Worm (Caenorhabditis elegans) whole organism, L4 larva: ENCODE results near the gene F13D11.3.
A peak's percentile ranks its signal among the peaks of the same experiment; 100 is the strongest.

Experiments used
- D1046.2 ChIP-seq: fragments of 200-800 bp; sonication (Bioruptor generic); IDR thresholded peaks from 2 replicates; pipeline ENCODE4 v1.3.6; 2022; ENCODE audit warnings: missing genetic modification characterization, missing compliant biosample characterization
- F26F4.8 ChIP-seq: fragments of 200-800 bp; sonication (Bioruptor generic); conservative IDR thresholded peaks from 2 replicates; pipeline ENCODE4 v1.3.6; 2022; ENCODE audit warnings: missing genetic modification characterization, missing compliant biosample characterization
- F37D6.2 ChIP-seq: sonication (generic microtip); optimal IDR thresholded peaks from 2 replicates; lab custom pipeline; 2016; ENCODE audit warnings: mild to moderate bottlenecking, missing genetic modification characterization, missing compliant biosample characterization
- F49E8.2 ChIP-seq: sonication (generic microtip); optimal IDR thresholded peaks from 2 replicates; lab custom pipeline; 2016; ENCODE audit warnings: missing compliant biosample characterization, mild to moderate bottlenecking, missing genetic modification characterization, borderline replicate concordance
- Y48G9A.11 ChIP-seq: fragments of 200-800 bp; sonication (Bioruptor generic); IDR thresholded peaks from 2 replicates; pipeline ENCODE4 v1.3.6; 2022; ENCODE audit warnings: missing genetic modification reagents, missing genetic modification characterization, missing compliant biosample characterization
- Y5F2A.4 ChIP-seq: fragments of 200-800 bp; sonication (Bioruptor generic); optimal IDR thresholded peaks from 2 replicates; lab custom pipeline; 2018; ENCODE audit warnings: mild to moderate bottlenecking, missing genetic modification characterization, missing compliant biosample characterization
- ZK337.2 ChIP-seq: fragments of 200-800 bp; sonication (Bioruptor generic); IDR thresholded peaks from 2 replicates; pipeline ENCODE4 v1.3.6; 2022; ENCODE audit warnings: missing genetic modification reagents, missing genetic modification characterization, missing compliant biosample characterization
- ZK546.5 ChIP-seq, 2 experiments: sonication (generic microtip); optimal IDR thresholded peaks; 2 replicates each; lab custom pipeline; 2017; ENCODE audit warnings: missing biosample characterization in 2 of 2, missing genetic modification characterization in 2 of 2
- aha-1 ChIP-seq: fragments of 150-350 bp; peaks from one replicate; lab custom pipeline; 2014; ENCODE audit warnings: missing biosample characterization, missing genetic modification characterization
- aly-2 ChIP-seq: sonication (generic microtip); optimal IDR thresholded peaks from 2 replicates; lab custom pipeline; 2018; ENCODE audit warnings: missing biosample characterization, missing genetic modification characterization
- ama-1 ChIP-seq: fragments of 150-350 bp; optimal IDR thresholded peaks from 2 replicates; lab custom pipeline; 2014; ENCODE audit warnings: inconsistent platforms, mixed read lengths
- arid-1 ChIP-seq: fragments of 200-800 bp; sonication (Bioruptor generic); conservative IDR thresholded peaks from 2 replicates; pipeline ENCODE4 v1.3.6; 2022; ENCODE audit warnings: missing genetic modification reagents, missing genetic modification characterization, missing compliant biosample characterization
- ceh-28 ChIP-seq: fragments of 150-350 bp; optimal IDR thresholded peaks from 2 replicates; lab custom pipeline; 2014; ENCODE audit warnings: missing biosample characterization, missing genetic modification reagents, missing genetic modification characterization
- ceh-62 ChIP-seq: sonication (generic microtip); optimal IDR thresholded peaks from 2 replicates; lab custom pipeline; 2017; ENCODE audit warnings: missing biosample characterization, missing genetic modification characterization
- ces-1 ChIP-seq: fragments of 150-350 bp; sonication (generic microtip); optimal IDR thresholded peaks from 4 replicates; lab custom pipeline; 2014; ENCODE audit warnings: missing biosample characterization, missing genetic modification reagents, missing genetic modification characterization
- cey-2 ChIP-seq: sonication (generic microtip); optimal IDR thresholded peaks from 3 replicates; lab custom pipeline; 2017; ENCODE audit warnings: missing genetic modification characterization, mild to moderate bottlenecking, missing compliant biosample characterization, antibody characterized with exemption, borderline replicate concordance; ENCODE audit not compliant: insufficient read depth
- daf-12 ChIP-seq: fragments of 150-350 bp; optimal IDR thresholded peaks from 2 replicates; lab custom pipeline; 2014; ENCODE audit warnings: missing biosample characterization, missing genetic modification reagents, missing genetic modification characterization
- daf-19 ChIP-seq: fragments of 200-800 bp; sonication (Bioruptor generic); conservative IDR thresholded peaks from 2 replicates; pipeline ENCODE4 v1.3.6; 2022; ENCODE audit warnings: missing genetic modification characterization, missing compliant biosample characterization
- dmd-6 ChIP-seq: fragments of 200-800 bp; sonication (Bioruptor generic); IDR thresholded peaks from 2 replicates; pipeline ENCODE4 v1.3.6; 2022; ENCODE audit warnings: missing genetic modification reagents, missing genetic modification characterization, missing compliant biosample characterization
- duxl-1 ChIP-seq: sonication (generic microtip); optimal IDR thresholded peaks from 2 replicates; lab custom pipeline; 2016; ENCODE audit warnings: mild to moderate bottlenecking, missing genetic modification characterization, moderate library complexity, missing compliant biosample characterization; ENCODE audit not compliant: poor library complexity
- egl-27 ChIP-seq: sonication (generic microtip); optimal IDR thresholded peaks from 3 replicates; lab custom pipeline; 2017; ENCODE audit warnings: missing biosample characterization, missing genetic modification reagents, missing genetic modification characterization
- fkh-10 ChIP-seq: fragments of 150-350 bp; optimal IDR thresholded peaks from 2 replicates; lab custom pipeline; 2014; ENCODE audit warnings: missing biosample characterization, missing genetic modification reagents, missing genetic modification characterization
- fos-1 ChIP-seq: fragments of 150-350 bp; optimal IDR thresholded peaks from 2 replicates; lab custom pipeline; 2014; ENCODE audit warnings: missing biosample characterization, missing genetic modification characterization
- hif-1 ChIP-seq, 2 experiments: sonication (generic microtip); optimal IDR thresholded peaks; 2 replicates each; lab custom pipeline; 2016 to 2017; ENCODE audit warnings: missing compliant biosample characterization in 2 of 2, missing genetic modification characterization in 2 of 2, missing genetic modification reagents in 2 of 2, missing genotype in 2 of 2, mild to moderate bottlenecking in 1 of 2
- hlh-11 ChIP-seq: fragments of 200-800 bp; sonication (Bioruptor generic); optimal IDR thresholded peaks from 2 replicates; lab custom pipeline; 2018; ENCODE audit warnings: mild to moderate bottlenecking, missing genetic modification characterization, missing compliant biosample characterization
- hmg-1.1 ChIP-seq: fragments of 200-800 bp; sonication (Bioruptor generic); IDR thresholded peaks from 2 replicates; pipeline ENCODE4 v1.3.6; 2022; ENCODE audit warnings: missing genetic modification reagents, missing genetic modification characterization, missing compliant biosample characterization
- lim-7 ChIP-seq: fragments of 200-800 bp; sonication (Bioruptor generic); IDR thresholded peaks from 2 replicates; pipeline ENCODE4 v1.3.6; 2022; ENCODE audit warnings: missing genetic modification characterization, missing compliant biosample characterization
- lin-1 ChIP-seq: fragments of 200-800 bp; sonication (Bioruptor generic); IDR thresholded peaks from 2 replicates; pipeline ENCODE4 v1.3.6; 2022; ENCODE audit warnings: missing genetic modification reagents, missing genetic modification characterization, missing compliant biosample characterization
- lin-13 ChIP-seq: fragments of 150-350 bp; optimal IDR thresholded peaks from 2 replicates; lab custom pipeline; 2014; ENCODE audit warnings: missing biosample characterization, missing genetic modification reagents, missing genetic modification characterization
- lin-38 ChIP-seq: fragments of 200-800 bp; sonication (Bioruptor generic); IDR thresholded peaks from 2 replicates; pipeline ENCODE4 v1.3.6; 2022; ENCODE audit warnings: missing genetic modification reagents, missing genetic modification characterization, missing compliant biosample characterization
- madf-9 ChIP-seq: fragments of 200-800 bp; sonication (Bioruptor generic); conservative IDR thresholded peaks from 2 replicates; pipeline ENCODE4 v1.3.6; 2022; ENCODE audit warnings: missing genetic modification reagents, missing genetic modification characterization, missing compliant biosample characterization
- mes-2 ChIP-seq: sonication (generic microtip); optimal IDR thresholded peaks from 2 replicates; lab custom pipeline; 2016; ENCODE audit warnings: missing genotype, mild to moderate bottlenecking, missing genetic modification characterization, missing compliant biosample characterization; ENCODE audit not compliant: poor library complexity, severe bottlenecking
- mxl-3 ChIP-seq: fragments of 200-800 bp; sonication (Bioruptor generic); optimal IDR thresholded peaks from 2 replicates; lab custom pipeline; 2018; ENCODE audit warnings: mild to moderate bottlenecking, missing genetic modification characterization, missing compliant biosample characterization
- nhr-102 ChIP-seq: sonication (generic microtip); optimal IDR thresholded peaks from 2 replicates; lab custom pipeline; 2016; ENCODE audit warnings: mild to moderate bottlenecking, missing genetic modification characterization, moderate library complexity, missing compliant biosample characterization
- nhr-11 ChIP-seq: fragments of 150-350 bp; optimal IDR thresholded peaks from 2 replicates; lab custom pipeline; 2014; ENCODE audit warnings: missing biosample characterization, missing genetic modification characterization
- nhr-42 ChIP-seq: fragments of 200-800 bp; sonication (Bioruptor generic); IDR thresholded peaks from 2 replicates; pipeline ENCODE4 v1.3.6; 2022; ENCODE audit warnings: missing genetic modification characterization, missing compliant biosample characterization
- nhr-77 ChIP-seq: fragments of 150-350 bp; optimal IDR thresholded peaks from 2 replicates; lab custom pipeline; 2014; ENCODE audit warnings: missing biosample characterization, missing genetic modification characterization
- pha-4 ChIP-seq, 2 experiments: fragments of 150-350 bp in 1 of 2; fragments of 200-800 bp in 1 of 2; sonication (Bioruptor generic) in 1 of 2; IDR thresholded peaks in 1 of 2; optimal IDR thresholded peaks in 1 of 2; 2 replicates each; pipeline versions ENCODE4 v1.3.6 to Lab custom; 2014 to 2022; ENCODE audit warnings: missing genetic modification characterization in 2 of 2, missing genetic modification reagents in 2 of 2, missing biosample characterization in 1 of 2, missing compliant biosample characterization in 1 of 2
- saeg-2 ChIP-seq: fragments of 200-800 bp; sonication (Bioruptor generic); IDR thresholded peaks from 2 replicates; pipeline ENCODE4 v1.3.6; 2022; ENCODE audit warnings: missing genetic modification reagents, missing genetic modification characterization, missing compliant biosample characterization
- sdz-12 ChIP-seq: fragments of 200-800 bp; sonication (Bioruptor generic); optimal IDR thresholded peaks from 2 replicates; lab custom pipeline; 2018; ENCODE audit warnings: mild to moderate bottlenecking, missing genetic modification characterization, missing compliant biosample characterization
- set-16 ChIP-seq: fragments of 200-800 bp; sonication (Bioruptor generic); IDR thresholded peaks from 2 replicates; pipeline ENCODE4 v1.3.6; 2022; ENCODE audit warnings: missing genetic modification reagents, missing genetic modification characterization, missing compliant biosample characterization
- snpc-1.2 ChIP-seq: fragments of 200-800 bp; sonication (Bioruptor generic); IDR thresholded peaks from 2 replicates; pipeline ENCODE4 v1.3.6; 2022; ENCODE audit warnings: missing genetic modification reagents, missing genetic modification characterization, missing compliant biosample characterization
- spr-3 ChIP-seq: fragments of 200-800 bp; sonication (Bioruptor generic); optimal IDR thresholded peaks from 2 replicates; lab custom pipeline; 2018; ENCODE audit warnings: mild to moderate bottlenecking, missing genetic modification characterization, missing compliant biosample characterization
- tag-97 ChIP-seq: fragments of 200-800 bp; sonication (Bioruptor generic); IDR thresholded peaks from 2 replicates; pipeline ENCODE4 v1.3.6; 2022; ENCODE audit warnings: missing genetic modification characterization, missing compliant biosample characterization
- unc-39 ChIP-seq: sonication (generic microtip); optimal IDR thresholded peaks from 2 replicates; lab custom pipeline; 2017; ENCODE audit warnings: missing biosample characterization, missing genetic modification characterization
- unc-62 ChIP-seq, 3 experiments: fragments of 150-350 bp in 1 of 3; sonication (generic microtip); optimal IDR thresholded peaks in 2 of 3; peaks in 1 of 3; 1 replicate in 1 of 3; 2 replicates in 2 of 3; lab custom pipeline; 2014 to 2017; ENCODE audit warnings: missing biosample characterization in 3 of 3, missing genetic modification characterization in 3 of 3, missing genetic modification reagents in 3 of 3, missing genotype in 1 of 3
- zfp-2 ChIP-seq: sonication (generic microtip); optimal IDR thresholded peaks from 2 replicates; lab custom pipeline; 2016; ENCODE audit warnings: mild to moderate bottlenecking, missing genetic modification characterization, missing compliant biosample characterization
- zfp-3 ChIP-seq: fragments of 200-800 bp; sonication (Bioruptor generic); conservative IDR thresholded peaks from 2 replicates; pipeline ENCODE4 v1.3.6; 2022; ENCODE audit warnings: missing genetic modification reagents, missing genetic modification characterization, missing compliant biosample characterization
- zip-11 ChIP-seq: fragments of 200-800 bp; sonication (Bioruptor generic); IDR thresholded peaks from 2 replicates; pipeline ENCODE4 v1.3.6; 2022; ENCODE audit warnings: missing genetic modification characterization, missing compliant biosample characterization
- zip-2 ChIP-seq: fragments of 150-350 bp; optimal IDR thresholded peaks from 2 replicates; lab custom pipeline; 2014; ENCODE audit warnings: missing biosample characterization, missing genetic modification characterization

F13D11.3 gene

DNA sequence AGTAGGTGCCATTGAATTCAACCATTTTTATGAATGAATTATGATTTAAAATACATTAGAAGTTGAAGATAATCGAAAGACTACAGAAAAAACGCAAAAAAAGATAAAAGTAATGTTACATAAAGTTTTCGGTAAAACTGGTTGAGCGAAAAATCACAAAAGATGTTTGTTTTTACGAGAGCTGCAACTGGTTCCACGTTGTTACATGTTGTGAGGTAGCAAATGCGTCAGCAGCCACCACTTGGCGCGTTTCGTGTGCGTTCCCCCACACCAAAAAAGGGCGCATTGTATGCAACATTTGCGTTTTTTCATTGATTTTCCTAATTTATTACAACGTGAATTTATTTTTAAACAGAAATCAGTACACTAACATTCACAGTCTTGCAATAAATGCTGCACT is 23.6 kb downstream of the F13D11.3 start, which contains the start of gene gakh-1 (continued):
- TF ChIP-seq pha-4 (GFP tag; IDR thresholded peaks at IDR 0.05; lab: Robert Waterston, UW) (peak; percentile 28; the same call in 1 of the 2 replicates), pha-4 (tag; optimal IDR thresholded peaks at IDR 0.05; lab: Kevin White, UChicago) (no peak), Y48G9A.11 (GFP tag; lab: Robert Waterston, UW) (no peak), aha-1 (tag; lab: Kevin White, UChicago) (no peak), fos-1 (tag; lab: Kevin White, UChicago) (no peak), tag-97 (GFP tag; lab: Robert Waterston, UW) (no peak), F49E8.2 (tag; lab: Kevin White, UChicago) (no peak), duxl-1 (tag; lab: Kevin White, UChicago) (no peak), hlh-11 (peak; percentile 79), mes-2 (tag; lab: Kevin White, UChicago) (peak; percentile 72), lin-38 (GFP tag; lab: Robert Waterston, UW) (no peak), ZK337.2 (no peak), Y5F2A.4 (GFP tag; lab: Kevin White, UChicago) (no peak), ceh-62 (tag; lab: Kevin White, UChicago) (no peak), zip-2 (no peak), nhr-11 (tag; lab: Kevin White, UChicago) (no peak), arid-1 (GFP tag; lab: Robert Waterston, UW) (no peak), sdz-12 (no peak), zfp-3 (no peak), snpc-1.2 (GFP tag; lab: Robert Waterston, UW) (no peak), daf-12 (tag; lab: Kevin White, UChicago) (no peak), D1046.2 (no peak), nhr-42 (0 out of 2 replicates have a peak, but pooled peaks have one; percentile 18), ces-1 (GFP tag; lab: Kevin White, UChicago) (no peak), cey-2 (tag; lab: Kevin White, UChicago) (no peak), lin-1 (peak; percentile 48; the same call in 1 of the 2 replicates), nhr-77 (tag; lab: Kevin White, UChicago) (peak; percentile 31), set-16 (GFP tag; lab: Robert Waterston, UW) (no peak), spr-3 (GFP tag; lab: Kevin White, UChicago) (peak; percentile 13), F26F4.8 (no peak), ama-1 (lab: Kevin White, UChicago) (no peak), hmg-1.1 (GFP tag; lab: Robert Waterston, UW) (peak; percentile 61), fkh-10 (GFP tag; lab: Kevin White, UChicago) (no peak), mxl-3 (GFP tag; lab: Kevin White, UChicago) (peak; percentile 62), ceh-28 (tag; lab: Kevin White, UChicago) (no peak), egl-27 (tag; lab: Kevin White, UChicago) (no peak), saeg-2 (GFP tag; lab: Robert Waterston, UW) (no peak), unc-62 (GFP tag; optimal IDR thresholded peaks at IDR 0.05 in 1 of 2; lab: Kevin White, UChicago) (peak in 1 of 2 experiments; percentile 30), unc-62 (tag; optimal IDR thresholded peaks at IDR 0.05; lab: Kevin White, UChicago) (no peak), zfp-2 (tag; lab: Kevin White, UChicago) (no peak), ZK546.5 (tag; optimal IDR thresholded peaks at IDR 0.05; lab: Kevin White, UChicago) (no peak), unc-39 (no peak), F37D6.2 (peak; percentile 20), zip-11 (no peak), lin-13 (no peak), madf-9 (GFP tag; lab: Robert Waterston, UW) (no peak), lim-7 (no peak), dmd-6 (GFP tag; lab: Robert Waterston, UW) (peak; percentile 57), nhr-102 (tag; lab: Kevin White, UChicago) (peak; percentile 54), daf-19 (GFP tag; lab: Robert Waterston, UW) (0 out of 2 replicates have a peak, but pooled peaks have one; percentile 51), hif-1 (tag; optimal IDR thresholded peaks at IDR 0.05; lab: Kevin White, UChicago) (no peak), aly-2 (no peak)
